Fruit fly (Drosophila melanogaster) whole organism, embryonic: ENCODE measurements around the gene CG3632.

Source experiments
- B-H1 ChIP-seq: fragments of 200-800 bp; sonication (Bioruptor generic); IDR thresholded peaks from 3 replicates; pipeline ENCODE4 v1.3.6; 2022; ENCODE audit warnings: missing biosample characterization, missing genetic modification characterization
- CG10431 ChIP-seq: fragments of 200-800 bp; sonication (Bioruptor generic); optimal IDR thresholded peaks from 3 replicates; lab custom pipeline; 2018; ENCODE audit warnings: missing biosample characterization, mild to moderate bottlenecking, missing genetic modification characterization
- CG11456 ChIP-seq: fragments of 200-800 bp; sonication (Bioruptor generic); IDR thresholded peaks from 3 replicates; pipeline ENCODE4 v1.3.6; 2022; ENCODE audit warnings: missing biosample characterization, missing genetic modification characterization
- CG12299 ChIP-seq: fragments of 200-800 bp; sonication (Bioruptor generic); optimal IDR thresholded peaks from 2 replicates; lab custom pipeline; 2018; ENCODE audit warnings: missing biosample characterization, mild to moderate bottlenecking, missing genetic modification characterization
- CG12391 ChIP-seq: fragments of 200-800 bp; sonication (Bioruptor generic); optimal IDR thresholded peaks from 3 replicates; lab custom pipeline; 2018; ENCODE audit warnings: missing biosample characterization, mild to moderate bottlenecking, missing genetic modification characterization, moderate library complexity
- CG12659 ChIP-seq: fragments of 200-800 bp; sonication (Bioruptor generic); optimal IDR thresholded peaks from 3 replicates; lab custom pipeline; 2017; ENCODE audit warnings: mild to moderate bottlenecking, missing biosample characterization, missing genetic modification reagents, missing genetic modification characterization
- CG13296 ChIP-seq: fragments of 200-800 bp; sonication (Bioruptor generic); optimal IDR thresholded peaks from 3 replicates; lab custom pipeline; 2018; ENCODE audit warnings: missing biosample characterization, mild to moderate bottlenecking, missing genetic modification characterization
- CG13624 ChIP-seq: fragments of 200-800 bp; sonication (Bioruptor generic); optimal IDR thresholded peaks from 2 replicates; lab custom pipeline; 2016; ENCODE audit warnings: missing biosample characterization, missing genetic modification characterization
- CG16779 ChIP-seq: fragments of 200-800 bp; sonication (Bioruptor generic); IDR thresholded peaks from 2 replicates; pipeline ENCODE4 v1.3.6; 2022; ENCODE audit warnings: missing biosample characterization, missing genetic modification characterization
- CG17612 ChIP-seq: fragments of 200-800 bp; sonication (Bioruptor generic); IDR thresholded peaks from 2 replicates; pipeline ENCODE4 v1.3.6; 2022; ENCODE audit warnings: missing biosample characterization, missing genetic modification characterization
- CG18262 ChIP-seq: fragments of 200-800 bp; optimal IDR thresholded peaks from 3 replicates; lab custom pipeline; 2019; ENCODE audit warnings: missing biosample characterization, mild to moderate bottlenecking, missing genetic modification characterization, moderate library complexity
- CG1832 ChIP-seq: fragments of 200-800 bp; sonication (Bioruptor generic); optimal IDR thresholded peaks from 2 replicates; lab custom pipeline; 2017; ENCODE audit warnings: missing biosample characterization, mild to moderate bottlenecking, missing genetic modification characterization, inconsistent platforms
- CG2712 ChIP-seq: fragments of 200-800 bp; optimal IDR thresholded peaks from 3 replicates; lab custom pipeline; 2019; ENCODE audit warnings: missing biosample characterization, mild to moderate bottlenecking, missing genetic modification characterization, moderate library complexity
- CG31224 ChIP-seq: fragments of 200-800 bp; sonication (Bioruptor generic); IDR thresholded peaks from 2 replicates; pipeline ENCODE4 v1.3.6; 2022; ENCODE audit warnings: missing biosample characterization, missing genetic modification characterization
- CG32772 ChIP-seq: fragments of 200-800 bp; sonication (Bioruptor generic); IDR thresholded peaks from 2 replicates; pipeline ENCODE4 v1.3.6; 2022; ENCODE audit warnings: missing biosample characterization, missing genetic modification characterization
- CG3281 ChIP-seq: fragments of 200-800 bp; sonication (Bioruptor generic); optimal IDR thresholded peaks from 3 replicates; lab custom pipeline; 2017; ENCODE audit warnings: missing biosample characterization, mild to moderate bottlenecking, missing genetic modification characterization
- CG34422 ChIP-seq: fragments of 200-800 bp; sonication (Bioruptor generic); IDR thresholded peaks from 3 replicates; pipeline ENCODE4 v1.3.6; 2022; ENCODE audit warnings: missing biosample characterization, missing genetic modification characterization
- CG6854 ChIP-seq: fragments of 200-800 bp; sonication (Bioruptor generic); optimal IDR thresholded peaks from 3 replicates; lab custom pipeline; 2017; ENCODE audit warnings: missing biosample characterization, mild to moderate bottlenecking, missing genetic modification characterization
- CkIIα-i1 ChIP-seq: fragments of 200-800 bp; sonication (Bioruptor generic); IDR thresholded peaks from 2 replicates; pipeline ENCODE4 v1.3.6; 2022; ENCODE audit warnings: missing biosample characterization, missing genetic modification characterization
- D ChIP-seq, 2 experiments: fragments of 200-800 bp in 1 of 2; fragments of >200 bp in 1 of 2; sonication (Bioruptor generic) in 1 of 2; optimal IDR thresholded peaks; 2 replicates in 1 of 2; 3 replicates in 1 of 2; lab custom pipeline; 2017; ENCODE audit warnings: mild to moderate bottlenecking in 1 of 2, missing biosample characterization in 1 of 2, missing genetic modification characterization in 1 of 2, missing genetic modification reagents in 1 of 2
- Dfd ChIP-seq, 2 experiments: fragments of >200 bp; optimal IDR thresholded peaks; 2 replicates each; lab custom pipeline; 2017; ENCODE audit warnings: missing biosample characterization in 2 of 2, missing genetic modification characterization in 2 of 2
- Doc3 ChIP-seq: fragments of 200-800 bp; sonication (Bioruptor generic); IDR thresholded peaks from 3 replicates; pipeline ENCODE4 v1.3.6; 2022; ENCODE audit warnings: missing biosample characterization, missing genetic modification characterization; ENCODE audit not compliant: partially characterized antibody
- HLHmδ ChIP-seq: fragments of 200-800 bp; sonication (Bioruptor generic); optimal IDR thresholded peaks from 2 replicates; lab custom pipeline; 2018; ENCODE audit warnings: missing biosample characterization, mild to moderate bottlenecking, missing genetic modification characterization, moderate library complexity
- Hsf ChIP-seq: fragments of 200-800 bp; sonication (Bioruptor generic); optimal IDR thresholded peaks from 3 replicates; lab custom pipeline; 2016; ENCODE audit warnings: missing biosample characterization, missing genetic modification characterization
- Lim3 ChIP-seq: fragments of 200-800 bp; sonication (Bioruptor generic); IDR thresholded peaks from 2 replicates; pipeline ENCODE4 v1.3.6; 2022; ENCODE audit warnings: missing biosample characterization, missing genetic modification characterization
- MTF-1 ChIP-seq: fragments of 200-800 bp; sonication (Bioruptor generic); optimal IDR thresholded peaks from 2 replicates; lab custom pipeline; 2018; ENCODE audit warnings: missing biosample characterization, mild to moderate bottlenecking, missing genetic modification characterization, borderline replicate concordance
- Mrtf ChIP-seq: fragments of 200-800 bp; sonication (Bioruptor generic); IDR thresholded peaks from 3 replicates; pipeline ENCODE4 v1.3.6; 2022; ENCODE audit warnings: missing biosample characterization, missing genetic modification characterization
- NC2β ChIP-seq: fragments of 200-800 bp; sonication (Bioruptor generic); optimal IDR thresholded peaks from 2 replicates; lab custom pipeline; 2016; ENCODE audit warnings: missing biosample characterization, missing genetic modification characterization
- Ptx1 ChIP-seq: fragments of 200-800 bp; sonication (Bioruptor generic); IDR thresholded peaks from 2 replicates; pipeline ENCODE4 v1.3.6; 2022; ENCODE audit warnings: missing biosample characterization, missing genetic modification characterization
- Scr ChIP-seq: fragments of 200-800 bp; sonication (Bioruptor generic); IDR thresholded peaks from 2 replicates; pipeline ENCODE4 v1.3.6; 2022; ENCODE audit warnings: missing biosample characterization, missing genetic modification characterization; ENCODE audit not compliant: partially characterized antibody
- Spps ChIP-seq: fragments of 200-800 bp; sonication (Bioruptor generic); optimal IDR thresholded peaks from 2 replicates; lab custom pipeline; 2018; ENCODE audit warnings: missing biosample characterization, mild to moderate bottlenecking, missing genetic modification characterization
- Sry-β ChIP-seq: fragments of 200-800 bp; sonication (Bioruptor generic); optimal IDR thresholded peaks from 2 replicates; lab custom pipeline; 2018; ENCODE audit warnings: missing biosample characterization, mild to moderate bottlenecking, missing genetic modification characterization, moderate library complexity
- Taf1 ChIP-seq: fragments of 200-800 bp; sonication (Bioruptor generic); IDR thresholded peaks from 2 replicates; pipeline ENCODE4 v1.3.6; 2022; ENCODE audit warnings: missing biosample characterization, missing genetic modification characterization
- ato ChIP-seq: fragments of 200-800 bp; sonication (Bioruptor generic); IDR thresholded peaks from 2 replicates; pipeline ENCODE4 v1.3.6; 2022; ENCODE audit warnings: missing biosample characterization, missing genetic modification characterization; ENCODE audit not compliant: partially characterized antibody
- chif ChIP-seq, 2 experiments: fragments of 200-800 bp; sonication (Bioruptor generic); optimal IDR thresholded peaks; 3 replicates each; lab custom pipeline; 2016; ENCODE audit warnings: missing biosample characterization in 2 of 2, missing genetic modification characterization in 2 of 2
- crp ChIP-seq, 2 experiments: fragments of 200-800 bp; sonication (Bioruptor generic); optimal IDR thresholded peaks; 2 replicates in 1 of 2; 3 replicates in 1 of 2; lab custom pipeline; 2017; ENCODE audit warnings: missing biosample characterization in 2 of 2, missing genetic modification characterization in 2 of 2, mild to moderate bottlenecking in 1 of 2, moderate library complexity in 1 of 2
- da ChIP-seq: fragments of 200-800 bp; sonication (Bioruptor generic); optimal IDR thresholded peaks from 2 replicates; lab custom pipeline; 2016; ENCODE audit warnings: missing biosample characterization, missing genetic modification characterization
- dmrt11E ChIP-seq: fragments of 200-800 bp; sonication (Bioruptor generic); optimal IDR thresholded peaks from 3 replicates; lab custom pipeline; 2018; ENCODE audit warnings: missing biosample characterization, mild to moderate bottlenecking, missing genetic modification characterization, moderate library complexity
- ems ChIP-seq: fragments of 200-800 bp; sonication (Bioruptor generic); optimal IDR thresholded peaks from 3 replicates; lab custom pipeline; 2016; ENCODE audit warnings: missing biosample characterization, missing genetic modification characterization
- esg ChIP-seq: fragments of 200-800 bp; sonication (Bioruptor generic); conservative IDR thresholded peaks from 2 replicates; pipeline ENCODE4 v1.3.6; 2022; ENCODE audit warnings: missing biosample characterization, missing genetic modification characterization
- eyg ChIP-seq: fragments of 200-800 bp; sonication (Bioruptor generic); optimal IDR thresholded peaks from 3 replicates; lab custom pipeline; 2016; ENCODE audit warnings: missing biosample characterization, missing genetic modification characterization
- fd64A ChIP-seq: fragments of 200-800 bp; sonication (Bioruptor generic); optimal IDR thresholded peaks from 3 replicates; lab custom pipeline; 2018; ENCODE audit warnings: missing biosample characterization, mild to moderate bottlenecking, missing genetic modification characterization
- gcm ChIP-seq: fragments of 200-800 bp; sonication (Bioruptor generic); optimal IDR thresholded peaks from 2 replicates; lab custom pipeline; 2019; ENCODE audit warnings: missing biosample characterization, mild to moderate bottlenecking, missing genetic modification characterization, moderate library complexity
- hb ChIP-seq: fragments of 200-800 bp; sonication (Bioruptor generic); IDR thresholded peaks from 3 replicates; pipeline ENCODE4 v1.3.6; 2022; ENCODE audit warnings: missing biosample characterization, missing genetic modification characterization; ENCODE audit not compliant: partially characterized antibody
- insv ChIP-seq, 2 experiments: fragments of 200-800 bp; sonication (Bioruptor generic); optimal IDR thresholded peaks; 3 replicates each; lab custom pipeline; 2016 to 2018; ENCODE audit warnings: missing biosample characterization in 2 of 2, missing genetic modification characterization in 2 of 2
- mirr ChIP-seq: fragments of 200-800 bp; sonication (Bioruptor generic); optimal IDR thresholded peaks from 3 replicates; lab custom pipeline; 2018; ENCODE audit warnings: missing biosample characterization, mild to moderate bottlenecking, missing genetic modification characterization
- odd ChIP-seq: fragments of 200-800 bp; sonication (Bioruptor generic); optimal IDR thresholded peaks from 2 replicates; lab custom pipeline; 2017; ENCODE audit warnings: missing biosample characterization, mild to moderate bottlenecking, missing genetic modification characterization
- sima ChIP-seq: fragments of 200-800 bp; sonication (Bioruptor generic); optimal IDR thresholded peaks from 2 replicates; lab custom pipeline; 2016; ENCODE audit warnings: missing biosample characterization, missing genetic modification characterization
- vnd ChIP-seq: fragments of 200-800 bp; sonication (Bioruptor generic); IDR thresholded peaks from 3 replicates; pipeline ENCODE4 v1.3.6; 2022; ENCODE audit warnings: missing biosample characterization, missing genetic modification characterization; ENCODE audit not compliant: partially characterized antibody

The CG3632 gene

dm6 chrX:16278783-16279182 is 17.7 kb upstream of the CG3632 start (continued):
- TF ChIP-seq CG12391 (tag; lab: Kevin White, UChicago) = peak; percentile 88
- TF ChIP-seq Lim3 (GFP tag; lab: Robert Waterston, UW) = no peak
- peak; percentile 71 for TF ChIP-seq mirr (GFP tag; lab: Kevin White, UChicago)
- TF ChIP-seq CG34422 (GFP tag; lab: Robert Waterston, UW) = peak; percentile 82
- TF ChIP-seq CG12659 (GFP tag; lab: Kevin White, UChicago) = peak; percentile 60
- TF ChIP-seq CG6854 (GFP tag; lab: Kevin White, UChicago) = peak; percentile 79
- no peak for TF ChIP-seq CG13624
- no peak for TF ChIP-seq hb (GFP tag; lab: Robert Waterston, UW)
- peak; percentile 81 for TF ChIP-seq odd (GFP tag; lab: Kevin White, UChicago)
- TF ChIP-seq insv (GFP tag; optimal IDR thresholded peaks at IDR 0.05; lab: Kevin White, UChicago) = no peak
- peak; percentile 80 for TF ChIP-seq CG11456 (GFP tag; lab: Robert Waterston, UW)
- peak; percentile 47; the same call in 1 of the 2 replicates for TF ChIP-seq CG17612
- TF ChIP-seq Taf1 (GFP tag; lab: Robert Waterston, UW) = peak; percentile 56; the same call in 1 of the 2 replicates
- TF ChIP-seq eyg (GFP tag; lab: Kevin White, UChicago) = no peak
- peak; percentile 83 for TF ChIP-seq MTF-1 (GFP tag; lab: Kevin White, UChicago)
- peak; percentile 71 for TF ChIP-seq fd64A
- TF ChIP-seq vnd = no peak
- TF ChIP-seq CG3281 (GFP tag; lab: Kevin White, UChicago) = peak; percentile 86
- peak; percentile 60; the same call in 1 of the 2 replicates for TF ChIP-seq CG31224 (GFP tag; lab: Robert Waterston, UW)
- peak; percentile 64 for TF ChIP-seq CG32772
- no peak for TF ChIP-seq Dfd (GFP tag; optimal IDR thresholded peaks at IDR 0.05; lab: Kevin White, UChicago)
- TF ChIP-seq CG16779 (GFP tag; lab: Robert Waterston, UW) = 0 out of 2 replicates have a peak, but pooled peaks have one; percentile 62
- TF ChIP-seq da (GFP tag; lab: Kevin White, UChicago) = no peak
- TF ChIP-seq Sry-β (GFP tag; lab: Kevin White, UChicago) = peak; percentile 32
- peak; percentile 59 to 78 for TF ChIP-seq chif (GFP tag; optimal IDR thresholded peaks at IDR 0.05; lab: Kevin White, UChicago)
- no peak for TF ChIP-seq CG1832
- TF ChIP-seq B-H1 (GFP tag; lab: Robert Waterston, UW) = peak; percentile 65
- peak; percentile 84 for TF ChIP-seq gcm
- TF ChIP-seq ems = peak; percentile 46
- peak; percentile 88 for TF ChIP-seq dmrt11E (tag; lab: Kevin White, UChicago)
- peak; percentile 66 for TF ChIP-seq Mrtf (GFP tag; lab: Robert Waterston, UW)
- no peak for TF ChIP-seq sima (GFP tag; lab: Kevin White, UChicago)
- peak; percentile 93 for TF ChIP-seq CG2712
- peak; percentile 84 for TF ChIP-seq Spps (tag; lab: Kevin White, UChicago)
- TF ChIP-seq Ptx1 (GFP tag; lab: Robert Waterston, UW) = peak; percentile 67
- peak; percentile 90 for TF ChIP-seq CG18262 (tag; lab: Kevin White, UChicago)
- peak; percentile 83 for TF ChIP-seq CG13296 (GFP tag; lab: Kevin White, UChicago)
- no peak for TF ChIP-seq D (optimal IDR thresholded peaks at IDR 0.05; lab: Kevin White, UChicago)
- peak; percentile 87 for TF ChIP-seq D (GFP tag; optimal IDR thresholded peaks at IDR 0.05; lab: Kevin White, UChicago)
- peak; percentile 64 for TF ChIP-seq Hsf (GFP tag; lab: Kevin White, UChicago)
- TF ChIP-seq CG10431 (GFP tag; lab: Kevin White, UChicago) = peak; percentile 87
- TF ChIP-seq CkIIα-i1 (GFP tag; lab: Robert Waterston, UW) = no peak
- TF ChIP-seq NC2β (GFP tag; lab: Kevin White, UChicago) = peak; percentile 42
- peak; percentile 66 for TF ChIP-seq esg (GFP tag; lab: Robert Waterston, UW)
- no peak for TF ChIP-seq ato (GFP tag; lab: Robert Waterston, UW)
- no peak for TF ChIP-seq Doc3 (GFP tag; lab: Robert Waterston, UW)
- no peak for TF ChIP-seq HLHmδ
- TF ChIP-seq crp (GFP tag; optimal IDR thresholded peaks at IDR 0.05; lab: Kevin White, UChicago) = peak in 1 of 2 experiments; percentile 35
- TF ChIP-seq CG12299 = peak; percentile 87
- no peak for TF ChIP-seq Scr
